Fruit fly (Drosophila melanogaster) whole organism, embryonic: ENCODE data around the gene CG14569.

Experiments used
- C15 ChIP-seq: fragments of 200-800 bp; sonication (Bioruptor generic); IDR thresholded peaks from 3 replicates; pipeline ENCODE4 v1.3.6; 2022; ENCODE audit warnings: missing biosample characterization, missing genetic modification characterization
- CG10267 ChIP-seq: fragments of 200-800 bp; sonication (Bioruptor generic); optimal IDR thresholded peaks from 2 replicates; lab custom pipeline; 2018; ENCODE audit warnings: missing biosample characterization, mild to moderate bottlenecking, missing genetic modification characterization, moderate library complexity
- CG10321 ChIP-seq: fragments of 200-800 bp; sonication (Bioruptor generic); IDR thresholded peaks from 2 replicates; pipeline ENCODE4 v1.3.6; 2022; ENCODE audit warnings: missing biosample characterization, missing genetic modification characterization
- CG10654 ChIP-seq: fragments of 200-800 bp; sonication (Bioruptor generic); optimal IDR thresholded peaks from 2 replicates; lab custom pipeline; 2016; ENCODE audit warnings: missing biosample characterization, missing genetic modification characterization
- CG10959 ChIP-seq: fragments of 200-800 bp; sonication (Bioruptor generic); IDR thresholded peaks from 2 replicates; pipeline ENCODE4 v1.3.6; 2022; ENCODE audit warnings: missing biosample characterization, missing genetic modification characterization
- CG11247 ChIP-seq: fragments of 200-800 bp; sonication (Bioruptor generic); IDR thresholded peaks from 2 replicates; pipeline ENCODE4 v1.3.6; 2022; ENCODE audit warnings: missing biosample characterization, missing genetic modification characterization
- CG11504 ChIP-seq: fragments of 200-800 bp; sonication (Bioruptor generic); optimal IDR thresholded peaks from 3 replicates; lab custom pipeline; 2019; ENCODE audit warnings: missing biosample characterization, mild to moderate bottlenecking, missing genetic modification characterization, moderate library complexity
- CG11723 ChIP-seq: fragments of 200-800 bp; sonication (Bioruptor generic); optimal IDR thresholded peaks from 2 replicates; lab custom pipeline; 2017; ENCODE audit warnings: missing biosample characterization, mild to moderate bottlenecking, missing genetic modification characterization
- CG12071 ChIP-seq: fragments of 200-800 bp; sonication (Bioruptor generic); optimal IDR thresholded peaks from 3 replicates; lab custom pipeline; 2018; ENCODE audit warnings: missing biosample characterization, mild to moderate bottlenecking, missing genetic modification characterization
- CG17328 ChIP-seq: fragments of 200-800 bp; sonication (Bioruptor generic); IDR thresholded peaks from 2 replicates; pipeline ENCODE4 v1.3.6; 2022; ENCODE audit warnings: missing biosample characterization, missing genetic modification characterization
- CG17912 ChIP-seq: fragments of 200-800 bp; sonication (Bioruptor generic); optimal IDR thresholded peaks from 2 replicates; lab custom pipeline; 2018; ENCODE audit warnings: missing biosample characterization, mild to moderate bottlenecking, missing genetic modification characterization
- CG18476 ChIP-seq: fragments of 200-800 bp; sonication (Bioruptor generic); optimal IDR thresholded peaks from 2 replicates; lab custom pipeline; 2016; ENCODE audit warnings: missing biosample characterization, mild to moderate bottlenecking, missing genetic modification characterization
- CG2116 ChIP-seq: fragments of 200-800 bp; sonication (Bioruptor generic); optimal IDR thresholded peaks from 3 replicates; lab custom pipeline; 2018; ENCODE audit warnings: missing biosample characterization, mild to moderate bottlenecking, missing genetic modification characterization
- CG2199 ChIP-seq: fragments of 200-800 bp; sonication (Bioruptor generic); IDR thresholded peaks from 3 replicates; pipeline ENCODE4 v1.3.6; 2022; ENCODE audit warnings: missing biosample characterization, missing genetic modification characterization
- CG3726 ChIP-seq: fragments of 200-800 bp; sonication (Bioruptor generic); IDR thresholded peaks from 3 replicates; pipeline ENCODE4, ENCODE4 v1.3.6; 2022; ENCODE audit warnings: missing biosample characterization, missing genetic modification characterization
- CG4730 ChIP-seq: fragments of 200-800 bp; sonication (Bioruptor generic); IDR thresholded peaks from 2 replicates; pipeline ENCODE4 v1.3.6; 2022; ENCODE audit warnings: missing biosample characterization, missing genetic modification characterization
- CG6854 ChIP-seq: fragments of 200-800 bp; sonication (Bioruptor generic); optimal IDR thresholded peaks from 3 replicates; lab custom pipeline; 2017; ENCODE audit warnings: missing biosample characterization, mild to moderate bottlenecking, missing genetic modification characterization
- CG7357 ChIP-seq: fragments of 200-800 bp; sonication (Bioruptor generic); IDR thresholded peaks from 3 replicates; pipeline ENCODE4 v1.3.6; 2022; ENCODE audit warnings: missing biosample characterization, missing genetic modification characterization
- CoRest ChIP-seq: fragments of 200-800 bp; sonication (Bioruptor generic); optimal IDR thresholded peaks from 3 replicates; lab custom pipeline; 2018; ENCODE audit warnings: missing biosample characterization, mild to moderate bottlenecking, missing genetic modification characterization, moderate library complexity
- Dll ChIP-seq: fragments of 200-800 bp; sonication (Bioruptor generic); IDR thresholded peaks from 4 replicates; pipeline ENCODE4 v1.3.6; 2022; ENCODE audit warnings: missing biosample characterization, missing genetic modification characterization; ENCODE audit not compliant: partially characterized antibody
- Drgx ChIP-seq: fragments of 200-800 bp; sonication (Bioruptor generic); IDR thresholded peaks from 2 replicates; pipeline ENCODE4 v1.3.6; 2022; ENCODE audit warnings: missing biosample characterization, missing genetic modification characterization
- Ets65A ChIP-seq: fragments of 200-800 bp; sonication (Bioruptor generic); peaks from one replicate; lab custom pipeline; 2016; ENCODE audit warnings: missing biosample characterization, missing genetic modification characterization
- HmgD ChIP-seq: fragments of 200-800 bp; sonication (Bioruptor generic); optimal IDR thresholded peaks from 3 replicates; lab custom pipeline; 2016; ENCODE audit warnings: missing biosample characterization, missing genetic modification characterization
- Jarid2 ChIP-seq: fragments of 200-800 bp; sonication (Bioruptor generic); optimal IDR thresholded peaks from 3 replicates; lab custom pipeline; 2017; ENCODE audit warnings: mild to moderate bottlenecking, missing biosample characterization, missing genetic modification reagents, missing genetic modification characterization
- Mad ChIP-seq: fragments of 200-800 bp; sonication (Bioruptor generic); optimal IDR thresholded peaks from 2 replicates; lab custom pipeline; 2016; ENCODE audit warnings: missing biosample characterization, missing genetic modification characterization
- Med ChIP-seq: fragments of 200-800 bp; sonication (Bioruptor generic); peaks from one replicate; lab custom pipeline; 2016; ENCODE audit warnings: missing biosample characterization, missing genetic modification characterization, mild to moderate bottlenecking, inconsistent platforms, moderate library complexity
- Sox100B ChIP-seq: fragments of 200-800 bp; sonication (Bioruptor generic); optimal IDR thresholded peaks from 3 replicates; lab custom pipeline; 2018; ENCODE audit warnings: missing biosample characterization, mild to moderate bottlenecking, missing genetic modification characterization
- ap ChIP-seq: fragments of 200-800 bp; sonication (Bioruptor generic); IDR thresholded peaks from 2 replicates; pipeline ENCODE4 v1.3.6; 2022; ENCODE audit warnings: missing biosample characterization, missing genetic modification characterization
- bsh ChIP-seq, 2 experiments: fragments of 200-800 bp; sonication (Bioruptor generic); optimal IDR thresholded peaks; 2 replicates each; lab custom pipeline; 2017 to 2018; ENCODE audit warnings: mild to moderate bottlenecking in 2 of 2, missing biosample characterization in 2 of 2, missing genetic modification characterization in 2 of 2, moderate library complexity in 1 of 2
- ci ChIP-seq: fragments of 200-800 bp; sonication (Bioruptor generic); IDR thresholded peaks from 3 replicates; pipeline ENCODE4 v1.3.6; 2022; ENCODE audit warnings: missing biosample characterization, missing genetic modification characterization
- crc ChIP-seq: fragments of 200-800 bp; sonication (Bioruptor generic); optimal IDR thresholded peaks from 2 replicates; lab custom pipeline; 2016; ENCODE audit warnings: missing biosample characterization, missing genetic modification characterization
- danr ChIP-seq: fragments of 200-800 bp; sonication (Bioruptor generic); IDR thresholded peaks from 2 replicates; pipeline ENCODE4 v1.3.6; 2022; ENCODE audit warnings: missing biosample characterization, missing genetic modification characterization
- eve ChIP-seq, 2 experiments: fragments of >200 bp; optimal IDR thresholded peaks; 2 replicates each; lab custom pipeline; 2017; ENCODE audit warnings: missing biosample characterization in 2 of 2, missing genetic modification characterization in 2 of 2
- ewg ChIP-seq: fragments of 200-800 bp; sonication (Bioruptor generic); optimal IDR thresholded peaks from 3 replicates; lab custom pipeline; 2017; ENCODE audit warnings: mild to moderate bottlenecking, missing biosample characterization, missing genetic modification reagents, missing genetic modification characterization
- fd102C ChIP-seq: fragments of 200-800 bp; sonication (Bioruptor generic); optimal IDR thresholded peaks from 2 replicates; lab custom pipeline; 2018; ENCODE audit warnings: missing biosample characterization, mild to moderate bottlenecking, missing genetic modification characterization, moderate library complexity
- fu2 ChIP-seq: fragments of 200-800 bp; sonication (Bioruptor generic); optimal IDR thresholded peaks from 2 replicates; lab custom pipeline; 2016; ENCODE audit warnings: missing biosample characterization, missing genetic modification characterization
- gcm2 ChIP-seq: fragments of 200-800 bp; sonication (Bioruptor generic); optimal IDR thresholded peaks from 2 replicates; lab custom pipeline; 2016; ENCODE audit warnings: missing biosample characterization, missing genetic modification characterization
- kay ChIP-seq: fragments of 200-800 bp; sonication (Bioruptor generic); optimal IDR thresholded peaks from 2 replicates; lab custom pipeline; 2016; ENCODE audit warnings: missing biosample characterization, missing genetic modification characterization
- kni ChIP-seq: fragments of 200-800 bp; sonication (Bioruptor generic); optimal IDR thresholded peaks from 3 replicates; lab custom pipeline; 2017; ENCODE audit warnings: mild to moderate bottlenecking, missing biosample characterization, missing genetic modification reagents, missing genetic modification characterization
- mirr ChIP-seq: fragments of 200-800 bp; sonication (Bioruptor generic); optimal IDR thresholded peaks from 3 replicates; lab custom pipeline; 2018; ENCODE audit warnings: missing biosample characterization, mild to moderate bottlenecking, missing genetic modification characterization
- nerfin-1 ChIP-seq: fragments of 200-800 bp; sonication (Bioruptor generic); optimal IDR thresholded peaks from 3 replicates; lab custom pipeline; 2019; ENCODE audit warnings: missing biosample characterization, mild to moderate bottlenecking, missing genetic modification characterization, moderate library complexity
- odd ChIP-seq: fragments of 200-800 bp; sonication (Bioruptor generic); optimal IDR thresholded peaks from 2 replicates; lab custom pipeline; 2017; ENCODE audit warnings: missing biosample characterization, mild to moderate bottlenecking, missing genetic modification characterization
- pita ChIP-seq: fragments of 200-800 bp; sonication (Bioruptor generic); optimal IDR thresholded peaks from 2 replicates; lab custom pipeline; 2017; ENCODE audit warnings: missing biosample characterization, mild to moderate bottlenecking, missing genetic modification characterization
- pzg ChIP-seq: fragments of 200-800 bp; sonication (Bioruptor generic); optimal IDR thresholded peaks from 3 replicates; lab custom pipeline; 2018; ENCODE audit warnings: missing biosample characterization, mild to moderate bottlenecking, missing genetic modification characterization, moderate library complexity
- rib ChIP-seq: fragments of 200-800 bp; sonication (Bioruptor generic); IDR thresholded peaks from 2 replicates; pipeline ENCODE4 v1.3.6; 2022; ENCODE audit warnings: missing biosample characterization, missing genetic modification characterization
- schlank ChIP-seq: fragments of 200-800 bp; sonication (Bioruptor generic); optimal IDR thresholded peaks from 2 replicates; lab custom pipeline; 2018; ENCODE audit warnings: missing biosample characterization, mild to moderate bottlenecking, missing genetic modification characterization
- scrt ChIP-seq: fragments of 200-800 bp; sonication (Bioruptor generic); optimal IDR thresholded peaks from 2 replicates; lab custom pipeline; 2018; ENCODE audit warnings: missing biosample characterization, mild to moderate bottlenecking, missing genetic modification characterization, moderate library complexity
- shn ChIP-seq: fragments of 200-800 bp; sonication (Bioruptor generic); optimal IDR thresholded peaks from 3 replicates; lab custom pipeline; 2016; ENCODE audit warnings: missing biosample characterization, missing genetic modification characterization
- sima ChIP-seq: fragments of 200-800 bp; sonication (Bioruptor generic); optimal IDR thresholded peaks from 2 replicates; lab custom pipeline; 2016; ENCODE audit warnings: missing biosample characterization, missing genetic modification characterization
- trh ChIP-seq: fragments of 200-800 bp; sonication (Bioruptor generic); optimal IDR thresholded peaks from 2 replicates; lab custom pipeline; 2016; ENCODE audit warnings: missing biosample characterization, missing genetic modification characterization
- wek ChIP-seq: fragments of 200-800 bp; sonication (Bioruptor generic); optimal IDR thresholded peaks from 3 replicates; lab custom pipeline; 2018; ENCODE audit warnings: missing biosample characterization, mild to moderate bottlenecking, missing genetic modification characterization, moderate library complexity
- zfh1 ChIP-seq: fragments of 200-800 bp; sonication (Bioruptor generic); IDR thresholded peaks from 3 replicates; pipeline ENCODE4 v1.3.6; 2022; ENCODE audit warnings: missing biosample characterization, missing genetic modification characterization

The CG14569 gene

DNA sequence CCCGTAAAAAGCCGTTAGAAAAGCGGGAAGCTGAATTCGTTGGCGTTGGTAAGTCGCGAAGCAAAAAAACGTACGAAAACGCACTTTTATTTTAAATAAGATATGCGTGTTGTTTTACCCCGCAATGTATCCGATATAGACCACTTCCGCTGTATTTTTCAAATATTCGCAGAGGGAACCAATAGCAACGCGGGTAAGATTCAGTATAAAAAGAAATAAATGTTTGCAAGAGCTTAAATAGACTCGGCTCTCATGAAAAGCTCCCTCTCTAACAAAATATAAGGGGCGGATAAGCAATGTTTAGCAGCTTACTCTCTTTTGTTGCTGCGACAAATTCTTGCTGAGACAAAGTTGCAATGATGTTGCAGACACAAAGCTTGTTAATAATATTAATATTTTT is 39.0 kb upstream of the CG14569 start, which contains the start of gene Syn1 (continued):
- TF ChIP-seq ewg (GFP tag; lab: Kevin White, UChicago), result no peak
- TF ChIP-seq CG10321, result no peak
- TF ChIP-seq shn, result no peak
- TF ChIP-seq ci, result 0 out of 3 replicates have a peak, but pooled peaks have one; percentile 7
- no peak for TF ChIP-seq CG11723
- TF ChIP-seq CG17328, result 0 out of 2 replicates have a peak, but pooled peaks have one; percentile 13
- TF ChIP-seq mirr (GFP tag; lab: Kevin White, UChicago), result no peak
- TF ChIP-seq Drgx (GFP tag; lab: Robert Waterston, UW), result 0 out of 2 replicates have a peak, but pooled peaks have one; percentile 8
- no peak for TF ChIP-seq bsh (GFP tag; optimal IDR thresholded peaks at IDR 0.05; lab: Kevin White, UChicago)
- TF ChIP-seq CG10267 (tag; lab: Kevin White, UChicago), result no peak
- TF ChIP-seq pita (GFP tag; lab: Kevin White, UChicago), result no peak
- TF ChIP-seq ap (GFP tag; lab: Robert Waterston, UW), result no peak
- no peak for TF ChIP-seq fd102C (GFP tag; lab: Kevin White, UChicago)
- TF ChIP-seq CG17912 (GFP tag; lab: Kevin White, UChicago), result no peak
- no peak for TF ChIP-seq C15 (GFP tag; lab: Robert Waterston, UW)
- peak in 1 of 2 experiments; percentile 22 for TF ChIP-seq eve (GFP tag; optimal IDR thresholded peaks at IDR 0.05; lab: Kevin White, UChicago)
- no peak for TF ChIP-seq Dll (GFP tag; lab: Robert Waterston, UW)
- TF ChIP-seq fu2 (GFP tag; lab: Kevin White, UChicago), result no peak
- no peak for TF ChIP-seq CG10959 (GFP tag; lab: Robert Waterston, UW)
- TF ChIP-seq CG12071 (GFP tag; lab: Kevin White, UChicago), result no peak
- no peak for TF ChIP-seq HmgD (GFP tag; lab: Kevin White, UChicago)
- no peak for TF ChIP-seq schlank
- TF ChIP-seq pzg, result no peak
- no peak for TF ChIP-seq CG18476
- no peak for TF ChIP-seq CG2116 (GFP tag; lab: Kevin White, UChicago)
- no peak for TF ChIP-seq kay (GFP tag; lab: Kevin White, UChicago)
- TF ChIP-seq CoRest, result no peak
- no peak for TF ChIP-seq Ets65A (GFP tag; lab: Kevin White, UChicago)
- TF ChIP-seq CG11504, result peak; percentile 99
- no peak for TF ChIP-seq CG4730 (GFP tag; lab: Robert Waterston, UW)
- TF ChIP-seq kni (GFP tag; lab: Kevin White, UChicago), result no peak
- TF ChIP-seq CG7357 (GFP tag; lab: Robert Waterston, UW), result no peak
- TF ChIP-seq gcm2 (GFP tag; lab: Kevin White, UChicago), result no peak
- no peak for TF ChIP-seq trh
- peak; percentile 27; the same call in 1 of the 3 replicates for TF ChIP-seq CG2199 (GFP tag; lab: Robert Waterston, UW)
- no peak for TF ChIP-seq zfh1 (GFP tag; lab: Robert Waterston, UW)
- peak; percentile 9 for TF ChIP-seq scrt
- TF ChIP-seq crc, result no peak
- no peak for TF ChIP-seq danr (GFP tag; lab: Robert Waterston, UW)
- TF ChIP-seq nerfin-1 (tag; lab: Kevin White, UChicago), result no peak
- no peak for TF ChIP-seq CG10654 (GFP tag; lab: Kevin White, UChicago)
- no peak for TF ChIP-seq wek (GFP tag; lab: Kevin White, UChicago)
- TF ChIP-seq rib, result no peak
- TF ChIP-seq Med, result peak; percentile 84
- TF ChIP-seq Jarid2 (GFP tag; lab: Kevin White, UChicago), result peak; percentile 67
- TF ChIP-seq CG11247, result no peak
- no peak for TF ChIP-seq CG3726
- no peak for TF ChIP-seq Sox100B (GFP tag; lab: Kevin White, UChicago)
- TF ChIP-seq CG6854 (GFP tag; lab: Kevin White, UChicago), result peak; percentile 15
- no peak for TF ChIP-seq odd (GFP tag; lab: Kevin White, UChicago)
- TF ChIP-seq Mad (GFP tag; lab: Kevin White, UChicago), result no peak
- TF ChIP-seq sima (GFP tag; lab: Kevin White, UChicago), result no peak
